Worm (Caenorhabditis elegans) whole organism, L4 larva: ENCODE measurements around the gene F59A1.11.
A peak's percentile ranks its signal among the peaks of the same experiment; 100 is the strongest.

Experiments used
- F10B5.3 ChIP-seq: sonication (generic microtip); optimal IDR thresholded peaks from 2 replicates; lab custom pipeline; 2016; ENCODE audit warnings: mild to moderate bottlenecking, missing genetic modification characterization, missing compliant biosample characterization
- F37D6.2 ChIP-seq: sonication (generic microtip); optimal IDR thresholded peaks from 2 replicates; lab custom pipeline; 2016; ENCODE audit warnings: mild to moderate bottlenecking, missing genetic modification characterization, missing compliant biosample characterization
- F49E8.2 ChIP-seq: sonication (generic microtip); optimal IDR thresholded peaks from 2 replicates; lab custom pipeline; 2016; ENCODE audit warnings: missing compliant biosample characterization, mild to moderate bottlenecking, missing genetic modification characterization, borderline replicate concordance
- R02D3.7 ChIP-seq: fragments of 150-350 bp; sonication (generic microtip); optimal IDR thresholded peaks from 3 replicates; lab custom pipeline; 2014; ENCODE audit warnings: missing biosample characterization, missing genetic modification characterization
- T20F7.1 ChIP-seq: fragments of 200-800 bp; sonication (Bioruptor generic); optimal IDR thresholded peaks from 2 replicates; lab custom pipeline; 2018; ENCODE audit warnings: mild to moderate bottlenecking, missing genetic modification characterization, missing compliant biosample characterization
- T26A8.4 ChIP-seq: fragments of 200-800 bp; sonication (Bioruptor generic); IDR thresholded peaks from 2 replicates; pipeline ENCODE4 v1.3.6; 2022; ENCODE audit warnings: missing genetic modification characterization, missing compliant biosample characterization
- Y5F2A.4 ChIP-seq: fragments of 200-800 bp; sonication (Bioruptor generic); optimal IDR thresholded peaks from 2 replicates; lab custom pipeline; 2018; ENCODE audit warnings: mild to moderate bottlenecking, missing genetic modification characterization, missing compliant biosample characterization
- aly-2 ChIP-seq: sonication (generic microtip); optimal IDR thresholded peaks from 2 replicates; lab custom pipeline; 2018; ENCODE audit warnings: missing biosample characterization, missing genetic modification characterization
- ceh-20 ChIP-seq: fragments of 200-800 bp; sonication (Bioruptor generic); IDR thresholded peaks from 2 replicates; pipeline ENCODE4 v1.3.6; 2022; ENCODE audit warnings: missing genetic modification reagents, missing genetic modification characterization, missing compliant biosample characterization
- ceh-32 ChIP-seq: sonication (generic microtip); optimal IDR thresholded peaks from 2 replicates; lab custom pipeline; 2016; ENCODE audit warnings: mild to moderate bottlenecking, missing genetic modification characterization, missing compliant biosample characterization; ENCODE audit not compliant: poor library complexity
- ceh-44 ChIP-seq: fragments of 200-800 bp; sonication (Bioruptor generic); IDR thresholded peaks from 2 replicates; pipeline ENCODE4 v1.3.6; 2022; ENCODE audit warnings: missing genetic modification reagents, missing genetic modification characterization, missing compliant biosample characterization
- ces-1 ChIP-seq: fragments of 150-350 bp; sonication (generic microtip); optimal IDR thresholded peaks from 4 replicates; lab custom pipeline; 2014; ENCODE audit warnings: missing biosample characterization, missing genetic modification reagents, missing genetic modification characterization
- cey-2 ChIP-seq: sonication (generic microtip); optimal IDR thresholded peaks from 3 replicates; lab custom pipeline; 2017; ENCODE audit warnings: missing genetic modification characterization, mild to moderate bottlenecking, missing compliant biosample characterization, antibody characterized with exemption, borderline replicate concordance; ENCODE audit not compliant: insufficient read depth
- ctbp-1 ChIP-seq: fragments of 200-800 bp; sonication (Bioruptor generic); IDR thresholded peaks from 2 replicates; pipeline ENCODE4 v1.3.6; 2022; ENCODE audit warnings: missing genetic modification reagents, missing genetic modification characterization, missing compliant biosample characterization
- daf-16 ChIP-seq, 3 experiments: sonication (generic microtip); optimal IDR thresholded peaks; 2 replicates each; lab custom pipeline; 2016 to 2017; ENCODE audit warnings: missing genetic modification characterization in 3 of 3, missing genetic modification reagents in 3 of 3, mild to moderate bottlenecking in 2 of 3, missing compliant biosample characterization in 2 of 3, missing biosample characterization in 1 of 3, moderate library complexity in 1 of 3
- duxl-1 ChIP-seq: sonication (generic microtip); optimal IDR thresholded peaks from 2 replicates; lab custom pipeline; 2016; ENCODE audit warnings: mild to moderate bottlenecking, missing genetic modification characterization, moderate library complexity, missing compliant biosample characterization; ENCODE audit not compliant: poor library complexity
- fkh-10 ChIP-seq: fragments of 150-350 bp; optimal IDR thresholded peaks from 2 replicates; lab custom pipeline; 2014; ENCODE audit warnings: missing biosample characterization, missing genetic modification reagents, missing genetic modification characterization
- jun-1 ChIP-seq: fragments of 150-350 bp; optimal IDR thresholded peaks from 2 replicates; lab custom pipeline; 2014; ENCODE audit warnings: missing biosample characterization, missing genetic modification reagents, missing genetic modification characterization
- lir-3 ChIP-seq: sonication (generic microtip); optimal IDR thresholded peaks from 2 replicates; lab custom pipeline; 2016; ENCODE audit warnings: mild to moderate bottlenecking, missing genetic modification characterization, missing compliant biosample characterization
- lsy-2 ChIP-seq, 2 experiments: fragments of 150-350 bp in 1 of 2; sonication (generic microtip) in 1 of 2; optimal IDR thresholded peaks; 2 replicates each; lab custom pipeline; 2014 to 2017; ENCODE audit warnings: missing biosample characterization in 2 of 2, missing genetic modification characterization in 2 of 2
- madf-9 ChIP-seq: fragments of 200-800 bp; sonication (Bioruptor generic); conservative IDR thresholded peaks from 2 replicates; pipeline ENCODE4 v1.3.6; 2022; ENCODE audit warnings: missing genetic modification reagents, missing genetic modification characterization, missing compliant biosample characterization
- mdt-29 ChIP-seq: fragments of 200-800 bp; sonication (Bioruptor generic); IDR thresholded peaks from 2 replicates; pipeline ENCODE4 v1.3.6; 2022; ENCODE audit warnings: missing genetic modification reagents, missing genetic modification characterization, missing compliant biosample characterization
- mes-2 ChIP-seq: sonication (generic microtip); optimal IDR thresholded peaks from 2 replicates; lab custom pipeline; 2016; ENCODE audit warnings: missing genotype, mild to moderate bottlenecking, missing genetic modification characterization, missing compliant biosample characterization; ENCODE audit not compliant: poor library complexity, severe bottlenecking
- mxl-3 ChIP-seq: fragments of 200-800 bp; sonication (Bioruptor generic); optimal IDR thresholded peaks from 2 replicates; lab custom pipeline; 2018; ENCODE audit warnings: mild to moderate bottlenecking, missing genetic modification characterization, missing compliant biosample characterization
- nhr-11 ChIP-seq: fragments of 150-350 bp; optimal IDR thresholded peaks from 2 replicates; lab custom pipeline; 2014; ENCODE audit warnings: missing biosample characterization, missing genetic modification characterization
- nhr-25 ChIP-seq: sonication (generic microtip); optimal IDR thresholded peaks from 2 replicates; lab custom pipeline; 2017; ENCODE audit warnings: missing genetic modification characterization, mild to moderate bottlenecking, missing compliant biosample characterization, antibody characterized with exemption, moderate library complexity, borderline replicate concordance; ENCODE audit not compliant: insufficient read depth
- nhr-28 ChIP-seq: fragments of 150-350 bp; optimal IDR thresholded peaks from 2 replicates; lab custom pipeline; 2014; ENCODE audit warnings: missing biosample characterization, missing genetic modification characterization
- nhr-41 ChIP-seq: fragments of 200-800 bp; sonication (Bioruptor generic); IDR thresholded peaks from 2 replicates; pipeline ENCODE4 v1.3.6; 2022; ENCODE audit warnings: missing genetic modification reagents, missing genetic modification characterization, missing compliant biosample characterization
- nhr-42 ChIP-seq: fragments of 200-800 bp; sonication (Bioruptor generic); IDR thresholded peaks from 2 replicates; pipeline ENCODE4 v1.3.6; 2022; ENCODE audit warnings: missing genetic modification characterization, missing compliant biosample characterization
- nhr-48 ChIP-seq: sonication (generic microtip); optimal IDR thresholded peaks from 2 replicates; lab custom pipeline; 2016; ENCODE audit warnings: mild to moderate bottlenecking, missing genetic modification characterization, missing compliant biosample characterization
- nhr-76 ChIP-seq: fragments of 150-350 bp; optimal IDR thresholded peaks from 2 replicates; lab custom pipeline; 2014; ENCODE audit warnings: missing biosample characterization, missing genetic modification characterization
- pqm-1 ChIP-seq: sonication (generic microtip); optimal IDR thresholded peaks from 2 replicates; lab custom pipeline; 2017; ENCODE audit warnings: missing biosample characterization, missing genetic modification characterization
- snpc-1.2 ChIP-seq: fragments of 200-800 bp; sonication (Bioruptor generic); IDR thresholded peaks from 2 replicates; pipeline ENCODE4 v1.3.6; 2022; ENCODE audit warnings: missing genetic modification reagents, missing genetic modification characterization, missing compliant biosample characterization
- unc-39 ChIP-seq: sonication (generic microtip); optimal IDR thresholded peaks from 2 replicates; lab custom pipeline; 2017; ENCODE audit warnings: missing biosample characterization, missing genetic modification characterization
- ztf-7 ChIP-seq: fragments of 150-350 bp; optimal IDR thresholded peaks from 2 replicates; lab custom pipeline; 2014; ENCODE audit warnings: missing biosample characterization, missing genetic modification characterization

Gene F59A1.11

DNA sequence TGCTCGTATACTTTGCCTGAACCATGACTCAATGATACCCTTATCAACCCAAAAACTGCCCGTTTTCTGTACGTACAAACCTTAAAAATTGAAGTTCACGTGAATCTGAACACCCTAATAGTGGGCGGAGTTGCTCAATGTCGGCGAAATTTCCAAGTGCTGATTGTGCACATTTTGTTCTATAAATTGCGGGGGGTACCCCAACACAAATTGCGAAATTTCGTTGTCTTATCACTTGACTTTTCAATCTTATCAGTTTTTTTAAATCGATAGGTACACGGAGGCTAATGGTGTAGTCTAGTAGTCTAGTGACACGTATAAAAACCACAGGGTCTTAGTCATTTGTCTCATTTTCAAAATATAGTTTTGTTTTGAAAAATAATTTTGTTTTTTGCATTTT lies 6.6 kb downstream of the F59A1.11 start, which contains the start of gene fbxa-108 (continued):
- peak; percentile 97 for TF ChIP-seq pqm-1 (tag; lab: Kevin White, UChicago)
- peak in 1 of 2 experiments; percentile 64 for TF ChIP-seq daf-16 (GFP tag; optimal IDR thresholded peaks at IDR 0.05; lab: Kevin White, UChicago)
- TF ChIP-seq daf-16 (tag; optimal IDR thresholded peaks at IDR 0.05; lab: Kevin White, UChicago) = peak; percentile 96
- no peak for TF ChIP-seq lir-3 (tag; lab: Kevin White, UChicago)
- TF ChIP-seq mxl-3 (GFP tag; lab: Kevin White, UChicago) = peak; percentile 21
- peak in 1 of 2 experiments; percentile 44 for TF ChIP-seq lsy-2 (tag; optimal IDR thresholded peaks at IDR 0.05; lab: Kevin White, UChicago)
- TF ChIP-seq mes-2 = peak; percentile 43
- TF ChIP-seq nhr-11 = no peak
- TF ChIP-seq snpc-1.2 (GFP tag; lab: Robert Waterston, UW) = no peak
- no peak for TF ChIP-seq ces-1 (GFP tag; lab: Kevin White, UChicago)
- no peak for TF ChIP-seq T20F7.1 (GFP tag; lab: Kevin White, UChicago)
- TF ChIP-seq ztf-7 (tag; lab: Kevin White, UChicago) = no peak
- TF ChIP-seq jun-1 (tag; lab: Kevin White, UChicago) = peak; percentile 47
- TF ChIP-seq nhr-48 (tag; lab: Kevin White, UChicago) = peak; percentile 91
- no peak for TF ChIP-seq ceh-44 (GFP tag; lab: Robert Waterston, UW)

DNA sequence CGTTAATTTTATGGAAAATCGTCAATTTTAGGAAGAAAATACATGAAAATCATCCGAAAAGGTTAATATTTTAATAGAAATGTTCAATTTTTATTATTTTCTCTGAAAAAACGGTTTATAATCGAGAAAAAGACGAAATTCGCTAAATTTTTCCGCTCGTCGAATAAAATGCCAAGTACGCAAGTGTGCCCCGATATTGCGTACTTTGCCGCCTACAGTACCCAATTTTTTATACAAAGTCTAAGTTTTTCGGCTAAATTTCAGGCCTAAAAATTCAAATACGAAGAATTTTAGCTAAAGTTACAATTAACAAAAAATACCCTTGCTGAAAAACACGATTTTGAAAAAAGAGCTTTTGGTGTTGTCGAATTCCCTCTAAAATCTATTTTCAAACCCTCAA lies 7.0 kb downstream of the F59A1.11 start:
- no peak for TF ChIP-seq nhr-42 (GFP tag; lab: Robert Waterston, UW)
- TF ChIP-seq lir-3 (tag; lab: Kevin White, UChicago) = no peak
- TF ChIP-seq nhr-28 (tag; lab: Kevin White, UChicago) = no peak
- TF ChIP-seq F37D6.2 (tag; lab: Kevin White, UChicago) = no peak
- TF ChIP-seq ztf-7 (tag; lab: Kevin White, UChicago) = no peak
- no peak for TF ChIP-seq ceh-20 (GFP tag; lab: Robert Waterston, UW)
- no peak for TF ChIP-seq nhr-76 (tag; lab: Kevin White, UChicago)
- no peak for TF ChIP-seq ceh-32
- no peak for TF ChIP-seq F10B5.3 (tag; lab: Kevin White, UChicago)
- no peak for TF ChIP-seq nhr-25 (tag; lab: Kevin White, UChicago)
- no peak for TF ChIP-seq nhr-41
- TF ChIP-seq T26A8.4 (GFP tag; lab: Robert Waterston, UW) = no peak
- no peak for TF ChIP-seq cey-2
- no peak for TF ChIP-seq ctbp-1 (GFP tag; lab: Robert Waterston, UW)
- no peak for TF ChIP-seq snpc-1.2 (GFP tag; lab: Robert Waterston, UW)
- no peak for TF ChIP-seq Y5F2A.4 (GFP tag; lab: Kevin White, UChicago)
- TF ChIP-seq fkh-10 (GFP tag; lab: Kevin White, UChicago) = no peak
- TF ChIP-seq F49E8.2 (tag; lab: Kevin White, UChicago) = no peak
- no peak for TF ChIP-seq unc-39 (tag; lab: Kevin White, UChicago)

DNA sequence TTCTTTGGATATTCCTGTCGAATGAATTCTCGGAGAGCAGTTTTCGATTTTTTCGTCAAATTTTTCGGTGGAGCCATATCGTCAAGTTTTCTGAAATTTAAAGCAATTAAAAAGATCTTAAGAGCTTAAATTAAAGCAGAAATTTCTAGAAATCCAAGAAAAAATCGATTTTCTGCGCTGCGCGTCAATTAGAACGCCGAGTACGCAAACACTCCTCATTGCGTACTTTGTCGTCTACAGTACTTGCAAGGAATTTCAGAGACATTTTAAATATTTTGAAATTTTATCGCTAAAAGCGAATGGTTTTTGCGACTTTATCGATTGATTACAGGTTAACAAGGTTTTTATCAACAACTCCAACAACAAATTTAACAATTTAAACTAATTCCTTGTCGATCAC lies 10.6 kb downstream of the F59A1.11 start:
- TF ChIP-seq madf-9 (GFP tag; lab: Robert Waterston, UW) (no peak), nhr-48 (tag; lab: Kevin White, UChicago) (no peak), aly-2 (tag; lab: Kevin White, UChicago) (no peak), mdt-29 (GFP tag; lab: Robert Waterston, UW) (no peak), R02D3.7 (tag; lab: Kevin White, UChicago) (no peak)

- TF ChIP-seq F49E8.2 (tag; lab: Kevin White, UChicago) (no peak), nhr-42 (GFP tag; lab: Robert Waterston, UW) (no peak), ctbp-1 (GFP tag; lab: Robert Waterston, UW) (no peak), duxl-1 (tag; lab: Kevin White, UChicago) (no peak), nhr-25 (tag; lab: Kevin White, UChicago) (no peak), madf-9 (GFP tag; lab: Robert Waterston, UW) (no peak), daf-16 (GFP tag; optimal IDR thresholded peaks at IDR 0.05; lab: Kevin White, UChicago) (no peak), daf-16 (tag; optimal IDR thresholded peaks at IDR 0.05; lab: Kevin White, UChicago) (no peak), snpc-1.2 (GFP tag; lab: Robert Waterston, UW) (no peak)
These were observed 15.4 kb downstream of the F59A1.11 start, which contains the start of gene fbxa-192 for ce11 chrV:17650427-17650826. TSS of gene fbxa-192 (minus strand) at chrV:17650527.
